Worm (Caenorhabditis elegans) whole organism, L4 larva: ENCODE measurements around the gene Y38E10A.28.

ENCODE experiments used
- ama-1 ChIP-seq: fragments of 150-350 bp; optimal IDR thresholded peaks from 2 replicates; lab custom pipeline; 2014; ENCODE audit warnings: inconsistent platforms, mixed read lengths
- hmg-1.1 ChIP-seq: fragments of 200-800 bp; sonication (Bioruptor generic); IDR thresholded peaks from 2 replicates; pipeline ENCODE4 v1.3.6; 2022; ENCODE audit warnings: missing genetic modification reagents, missing genetic modification characterization, missing compliant biosample characterization
- mxl-3 ChIP-seq: fragments of 200-800 bp; sonication (Bioruptor generic); optimal IDR thresholded peaks from 2 replicates; lab custom pipeline; 2018; ENCODE audit warnings: mild to moderate bottlenecking, missing genetic modification characterization, missing compliant biosample characterization
- nhr-11 ChIP-seq: fragments of 150-350 bp; optimal IDR thresholded peaks from 2 replicates; lab custom pipeline; 2014; ENCODE audit warnings: missing biosample characterization, missing genetic modification characterization
- rbr-2 ChIP-seq: sonication (generic microtip); optimal IDR thresholded peaks from 2 replicates; lab custom pipeline; 2016; ENCODE audit warnings: missing genotype, missing genetic modification characterization, missing compliant biosample characterization
- unc-130 ChIP-seq: sonication (generic microtip); optimal IDR thresholded peaks from 2 replicates; lab custom pipeline; 2016; ENCODE audit warnings: missing genetic modification reagents, missing genetic modification characterization, missing compliant biosample characterization
- unc-39 ChIP-seq: sonication (generic microtip); optimal IDR thresholded peaks from 2 replicates; lab custom pipeline; 2017; ENCODE audit warnings: missing biosample characterization, missing genetic modification characterization

DNA sequence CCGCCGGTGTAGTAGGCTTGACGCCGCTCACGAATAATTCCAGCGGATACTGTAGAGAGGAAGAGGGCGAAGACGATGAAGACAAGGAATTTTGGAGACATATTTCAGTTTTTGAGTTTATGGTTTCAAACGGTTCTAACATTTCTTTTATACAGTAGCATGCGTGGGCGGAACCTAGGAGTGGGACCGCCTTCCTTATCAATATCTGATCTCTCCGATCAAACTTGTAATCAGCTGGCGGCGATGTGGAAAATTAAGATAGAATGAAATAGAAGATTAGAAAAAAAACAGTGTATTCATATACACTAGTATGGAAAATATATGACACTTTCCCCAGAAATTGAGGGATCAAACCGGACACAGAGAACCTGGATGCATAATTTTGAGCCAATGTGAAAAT, 10.2 kb upstream of the Y38E10A.28 start, which contains the start of gene nspe-2:
- TF ChIP-seq mxl-3 (GFP tag; lab: Kevin White, UChicago) (no peak), unc-130 (GFP tag; lab: Kevin White, UChicago) (no peak), nhr-11 (tag; lab: Kevin White, UChicago) (no peak), unc-39 (tag; lab: Kevin White, UChicago) (no peak), ama-1 (lab: Kevin White, UChicago) (no peak), hmg-1.1 (GFP tag; lab: Robert Waterston, UW) (no peak), rbr-2 (tag; lab: Kevin White, UChicago) (no peak)
